Worm (Caenorhabditis elegans) whole organism, L4/young adult: Measurements from ENCODE around the gene F56C9.10.

ENCODE experiments used
- dao-5 ChIP-seq: sonication (generic microtip); optimal IDR thresholded peaks from 2 replicates; lab custom pipeline; 2016; ENCODE audit warnings: missing genotype, missing genetic modification characterization, moderate library complexity, missing compliant biosample characterization
- him-1 ChIP-seq: sonication (generic microtip); optimal IDR thresholded peaks from 2 replicates; lab custom pipeline; 2016; ENCODE audit warnings: missing genotype, missing genetic modification reagents, missing genetic modification characterization, missing compliant biosample characterization

- TF ChIP-seq him-1 (no peak), dao-5 (tag; lab: Kevin White, UChicago) (no peak)
These were observed 18.8 kb upstream of the F56C9.10 start, which contains the start of gene F08F8.9 for ce11 chrIII:7353871-7354270.
